Fruit fly (Drosophila melanogaster) whole organism, embryonic: ENCODE results near the gene CG8149.

Experiments used
- CG10209 ChIP-seq: fragments of 200-800 bp; sonication (Bioruptor generic); optimal IDR thresholded peaks from 3 replicates; lab custom pipeline; 2017; ENCODE audit warnings: missing biosample characterization, mild to moderate bottlenecking, missing genetic modification characterization, missing genetic modification reagents
- CG1024 ChIP-seq: fragments of 200-800 bp; sonication (Bioruptor generic); IDR thresholded peaks from 2 replicates; pipeline ENCODE4 v1.3.6; 2022; ENCODE audit warnings: missing biosample characterization, missing genetic modification characterization
- CG10366 ChIP-seq: fragments of 200-800 bp; sonication (Bioruptor generic); IDR thresholded peaks from 2 replicates; pipeline ENCODE4 v1.3.6; 2022; ENCODE audit warnings: missing biosample characterization, missing genetic modification characterization
- CG12659 ChIP-seq: fragments of 200-800 bp; sonication (Bioruptor generic); optimal IDR thresholded peaks from 3 replicates; lab custom pipeline; 2017; ENCODE audit warnings: mild to moderate bottlenecking, missing biosample characterization, missing genetic modification reagents, missing genetic modification characterization
- CG14667 ChIP-seq: fragments of 200-800 bp; sonication (Bioruptor generic); IDR thresholded peaks from 2 replicates; pipeline ENCODE4 v1.3.6; 2022; ENCODE audit warnings: missing biosample characterization, missing genetic modification characterization
- CG15073 ChIP-seq: fragments of 200-800 bp; sonication (Bioruptor generic); optimal IDR thresholded peaks from 2 replicates; lab custom pipeline; 2016; ENCODE audit warnings: missing biosample characterization, missing genetic modification characterization
- CG15269 ChIP-seq: fragments of 200-800 bp; sonication (Bioruptor generic); optimal IDR thresholded peaks from 2 replicates; lab custom pipeline; 2018; ENCODE audit warnings: missing biosample characterization, mild to moderate bottlenecking, missing genetic modification characterization, moderate library complexity
- CG1602 ChIP-seq: fragments of 200-800 bp; sonication (Bioruptor generic); optimal IDR thresholded peaks from 3 replicates; lab custom pipeline; 2016; ENCODE audit warnings: missing biosample characterization, missing genetic modification characterization
- CG18262 ChIP-seq: fragments of 200-800 bp; optimal IDR thresholded peaks from 3 replicates; lab custom pipeline; 2019; ENCODE audit warnings: missing biosample characterization, mild to moderate bottlenecking, missing genetic modification characterization, moderate library complexity
- CG2129 ChIP-seq: fragments of 200-800 bp; sonication (Bioruptor generic); IDR thresholded peaks from 2 replicates; pipeline ENCODE4 v1.3.6; 2022; ENCODE audit warnings: missing biosample characterization, missing genetic modification characterization; ENCODE audit not compliant: partially characterized antibody
- CG3065 ChIP-seq: fragments of 200-800 bp; sonication (Bioruptor generic); optimal IDR thresholded peaks from 2 replicates; lab custom pipeline; 2016; ENCODE audit warnings: missing biosample characterization, missing genetic modification characterization
- CG33213 ChIP-seq: fragments of 200-800 bp; sonication (Bioruptor generic); optimal IDR thresholded peaks from 3 replicates; lab custom pipeline; 2016; ENCODE audit warnings: missing biosample characterization, missing genetic modification characterization
- CG3847 ChIP-seq: fragments of 200-800 bp; sonication (Bioruptor generic); IDR thresholded peaks from 2 replicates; pipeline ENCODE4 v1.3.6; 2022; ENCODE audit warnings: missing biosample characterization, missing genetic modification characterization
- CG4360 ChIP-seq: fragments of 200-800 bp; sonication (Bioruptor generic); IDR thresholded peaks from 2 replicates; pipeline ENCODE4 v1.3.6; 2022; ENCODE audit warnings: missing biosample characterization, missing genetic modification characterization
- CG43689 ChIP-seq: fragments of 200-800 bp; sonication (Bioruptor generic); IDR thresholded peaks from 2 replicates; pipeline ENCODE4 v1.3.6; 2022; ENCODE audit warnings: missing biosample characterization, missing genetic modification characterization
- CG4424 ChIP-seq: fragments of 200-800 bp; sonication (Bioruptor generic); optimal IDR thresholded peaks from 3 replicates; lab custom pipeline; 2016; ENCODE audit warnings: missing biosample characterization, missing genetic modification characterization
- CG4854 ChIP-seq: fragments of 200-800 bp; sonication (Bioruptor generic); optimal IDR thresholded peaks from 2 replicates; lab custom pipeline; 2016; ENCODE audit warnings: missing biosample characterization, missing genetic modification characterization, inconsistent platforms
- CG6175 ChIP-seq: fragments of 200-800 bp; sonication (Bioruptor generic); IDR thresholded peaks from 3 replicates; pipeline ENCODE4 v1.3.6; 2022; ENCODE audit warnings: missing biosample characterization, missing genetic modification characterization
- CG8924 ChIP-seq: fragments of 200-800 bp; optimal IDR thresholded peaks from 3 replicates; lab custom pipeline; 2019; ENCODE audit warnings: missing biosample characterization, mild to moderate bottlenecking, missing genetic modification characterization, moderate library complexity
- CG9215 ChIP-seq: fragments of 200-800 bp; sonication (Bioruptor generic); IDR thresholded peaks from 2 replicates; pipeline ENCODE4 v1.3.6; 2022; ENCODE audit warnings: missing biosample characterization, missing genetic modification characterization
- CG9876 ChIP-seq: fragments of 200-800 bp; sonication (Bioruptor generic); optimal IDR thresholded peaks from 2 replicates; lab custom pipeline; 2016; ENCODE audit warnings: missing biosample characterization, missing genetic modification characterization
- Fer2 ChIP-seq: fragments of 200-800 bp; sonication (Bioruptor generic); optimal IDR thresholded peaks from 2 replicates; lab custom pipeline; 2018; ENCODE audit warnings: missing biosample characterization, mild to moderate bottlenecking, missing genetic modification characterization, moderate library complexity
- NC2β ChIP-seq: fragments of 200-800 bp; sonication (Bioruptor generic); optimal IDR thresholded peaks from 2 replicates; lab custom pipeline; 2016; ENCODE audit warnings: missing biosample characterization, missing genetic modification characterization
- NFAT ChIP-seq: fragments of 200-800 bp; sonication (Bioruptor generic); IDR thresholded peaks from 2 replicates; pipeline ENCODE4 v1.3.6; 2022; ENCODE audit warnings: missing biosample characterization, missing genetic modification characterization
- NK7.1 ChIP-seq: fragments of 200-800 bp; sonication (Bioruptor generic); optimal IDR thresholded peaks from 3 replicates; lab custom pipeline; 2016; ENCODE audit warnings: missing biosample characterization, missing genetic modification characterization
- Neu2 ChIP-seq: fragments of 200-800 bp; sonication (Bioruptor generic); optimal IDR thresholded peaks from 3 replicates; lab custom pipeline; 2016; ENCODE audit warnings: missing biosample characterization, missing genetic modification characterization, borderline replicate concordance
- NfI ChIP-seq: fragments of 200-800 bp; sonication (Bioruptor generic); optimal IDR thresholded peaks from 3 replicates; lab custom pipeline; 2018; ENCODE audit warnings: missing biosample characterization, mild to moderate bottlenecking, missing genetic modification characterization, moderate library complexity
- PHDP ChIP-seq: fragments of 200-800 bp; sonication (Bioruptor generic); optimal IDR thresholded peaks from 3 replicates; lab custom pipeline; 2018; ENCODE audit warnings: missing biosample characterization, mild to moderate bottlenecking, missing genetic modification characterization, moderate library complexity
- Pdp1 ChIP-seq, 2 experiments: fragments of 200-800 bp; sonication (Bioruptor generic); optimal IDR thresholded peaks; 3 replicates each; lab custom pipeline; 2016; ENCODE audit warnings: missing biosample characterization in 2 of 2, missing genetic modification characterization in 2 of 2, mild to moderate bottlenecking in 1 of 2, moderate library complexity in 1 of 2
- Side ChIP-seq: fragments of 200-800 bp; sonication (Bioruptor generic); optimal IDR thresholded peaks from 2 replicates; lab custom pipeline; 2016; ENCODE audit warnings: missing biosample characterization, missing genetic modification characterization
- Six4 ChIP-seq: fragments of 200-800 bp; sonication (Bioruptor generic); optimal IDR thresholded peaks from 2 replicates; lab custom pipeline; 2016; ENCODE audit warnings: missing biosample characterization, missing genetic modification characterization
- ara ChIP-seq: fragments of 200-800 bp; sonication (Bioruptor generic); IDR thresholded peaks from 2 replicates; pipeline ENCODE4 v1.3.6; 2022; ENCODE audit warnings: missing biosample characterization, missing genetic modification characterization
- bbx ChIP-seq: fragments of 200-800 bp; sonication (Bioruptor generic); IDR thresholded peaks from 2 replicates; pipeline ENCODE4 v1.3.6; 2022; ENCODE audit warnings: missing biosample characterization, missing genetic modification characterization; ENCODE audit not compliant: partially characterized antibody
- bcd ChIP-seq: fragments of 200-800 bp; sonication (Bioruptor generic); optimal IDR thresholded peaks from 2 replicates; lab custom pipeline; 2017; ENCODE audit warnings: missing biosample characterization, mild to moderate bottlenecking, missing genetic modification characterization
- dimm ChIP-seq: fragments of 200-800 bp; sonication (Bioruptor generic); IDR thresholded peaks from 2 replicates; pipeline ENCODE4 v1.3.6; 2022; ENCODE audit warnings: missing biosample characterization, missing genetic modification characterization
- dysf ChIP-seq: fragments of 200-800 bp; sonication (Bioruptor generic); IDR thresholded peaks from 3 replicates; pipeline ENCODE4 v1.3.6; 2022; ENCODE audit warnings: missing biosample characterization, missing genetic modification characterization
- emc ChIP-seq: fragments of 200-800 bp; sonication (Bioruptor generic); optimal IDR thresholded peaks from 2 replicates; lab custom pipeline; 2016; ENCODE audit warnings: missing biosample characterization, missing genetic modification characterization
- ewg ChIP-seq: fragments of 200-800 bp; sonication (Bioruptor generic); optimal IDR thresholded peaks from 3 replicates; lab custom pipeline; 2017; ENCODE audit warnings: mild to moderate bottlenecking, missing biosample characterization, missing genetic modification reagents, missing genetic modification characterization
- fu2 ChIP-seq: fragments of 200-800 bp; sonication (Bioruptor generic); optimal IDR thresholded peaks from 2 replicates; lab custom pipeline; 2016; ENCODE audit warnings: missing biosample characterization, missing genetic modification characterization
- gcm2 ChIP-seq: fragments of 200-800 bp; sonication (Bioruptor generic); optimal IDR thresholded peaks from 2 replicates; lab custom pipeline; 2016; ENCODE audit warnings: missing biosample characterization, missing genetic modification characterization
- jigr1 ChIP-seq: fragments of 200-800 bp; sonication (Bioruptor generic); IDR thresholded peaks from 3 replicates; pipeline ENCODE4 v1.3.6; 2022; ENCODE audit warnings: missing biosample characterization, missing genetic modification characterization
- lab ChIP-seq: fragments of 200-800 bp; sonication (Bioruptor generic); optimal IDR thresholded peaks from 3 replicates; lab custom pipeline; 2017; ENCODE audit warnings: missing biosample characterization, missing genetic modification characterization, mild to moderate bottlenecking, moderate library complexity, missing genetic modification reagents
- nerfin-2 ChIP-seq: fragments of 200-800 bp; sonication (Bioruptor generic); IDR thresholded peaks from 2 replicates; pipeline ENCODE4 v1.3.6; 2022; ENCODE audit warnings: missing biosample characterization, missing genetic modification characterization; ENCODE audit not compliant: partially characterized antibody
- pfk ChIP-seq: fragments of 200-800 bp; sonication (Bioruptor generic); optimal IDR thresholded peaks from 2 replicates; lab custom pipeline; 2018; ENCODE audit warnings: missing biosample characterization, mild to moderate bottlenecking, missing genetic modification characterization, moderate library complexity
- pros ChIP-seq: fragments of 200-800 bp; sonication (Bioruptor generic); optimal IDR thresholded peaks from 3 replicates; lab custom pipeline; 2019; ENCODE audit warnings: missing biosample characterization, mild to moderate bottlenecking, missing genetic modification characterization, moderate library complexity
- seq ChIP-seq: fragments of 200-800 bp; sonication (Bioruptor generic); IDR thresholded peaks from 2 replicates; pipeline ENCODE4 v1.3.6; 2022; ENCODE audit warnings: missing biosample characterization, missing genetic modification characterization
- slp2 ChIP-seq: fragments of 200-800 bp; sonication (Bioruptor generic); optimal IDR thresholded peaks from 2 replicates; lab custom pipeline; 2016; ENCODE audit warnings: missing biosample characterization, missing genetic modification characterization
- stwl ChIP-seq: fragments of 200-800 bp; sonication (Bioruptor generic); optimal IDR thresholded peaks from 3 replicates; lab custom pipeline; 2018; ENCODE audit warnings: missing biosample characterization, mild to moderate bottlenecking, missing genetic modification characterization, moderate library complexity
- zen2 ChIP-seq: fragments of 200-800 bp; sonication (Bioruptor generic); IDR thresholded peaks from 3 replicates; pipeline ENCODE4 v1.3.6; 2022; ENCODE audit warnings: missing biosample characterization, missing genetic modification characterization; ENCODE audit not compliant: partially characterized antibody
- zfh1 ChIP-seq: fragments of 200-800 bp; sonication (Bioruptor generic); IDR thresholded peaks from 3 replicates; pipeline ENCODE4 v1.3.6; 2022; ENCODE audit warnings: missing biosample characterization, missing genetic modification characterization

CG8149 gene

DNA sequence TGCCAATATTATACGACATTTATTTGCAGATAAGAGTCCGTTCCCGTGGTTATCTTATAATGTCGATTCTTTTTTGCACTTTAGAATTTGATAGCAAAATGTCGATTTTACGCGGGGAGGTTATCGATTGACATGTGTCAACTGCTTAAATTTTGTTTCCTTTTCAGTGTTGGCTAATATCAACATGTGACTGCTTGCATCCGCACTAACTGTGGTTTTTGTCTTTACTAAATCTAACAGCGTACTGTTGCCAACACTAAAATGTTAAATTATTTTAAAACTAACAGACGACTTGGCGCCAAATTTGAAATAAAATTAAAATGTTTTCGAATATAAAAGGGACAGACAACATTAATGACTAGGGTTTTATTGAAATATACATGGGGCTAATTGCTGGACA is 7.7 kb upstream of the CG8149 start (continued):
- TF ChIP-seq bbx (GFP tag; lab: Robert Waterston, UW) (peak; percentile 60; the same call in 1 of the 2 replicates), zfh1 (GFP tag; lab: Robert Waterston, UW) (peak; percentile 54; the same call in 1 of the 3 replicates), CG9215 (GFP tag; lab: Robert Waterston, UW) (peak; percentile 74), NfI (GFP tag; lab: Kevin White, UChicago) (peak; percentile 87), seq (GFP tag; lab: Robert Waterston, UW) (no peak), CG1602 (GFP tag; lab: Kevin White, UChicago) (peak; percentile 58), CG15073 (GFP tag; lab: Kevin White, UChicago) (no peak), Side (peak; percentile 89), NK7.1 (GFP tag; lab: Kevin White, UChicago) (peak; percentile 62), CG10366 (peak; percentile 44; the same call in 1 of the 2 replicates), ewg (GFP tag; lab: Kevin White, UChicago) (peak; percentile 51), CG10209 (GFP tag; lab: Kevin White, UChicago) (peak; percentile 61), CG9876 (GFP tag; lab: Kevin White, UChicago) (peak; percentile 73), CG3065 (GFP tag; lab: Kevin White, UChicago) (peak; percentile 18), CG18262 (peak; percentile 38), CG4424 (peak; percentile 47), CG6175 (GFP tag; lab: Robert Waterston, UW) (no peak), jigr1 (GFP tag; lab: Robert Waterston, UW) (no peak), CG43689 (no peak), dysf (GFP tag; lab: Robert Waterston, UW) (peak; percentile 70; the same call in 2 of the 3 replicates), Fer2 (tag; lab: Kevin White, UChicago) (peak; percentile 75), fu2 (GFP tag; lab: Kevin White, UChicago) (peak; percentile 81), gcm2 (GFP tag; lab: Kevin White, UChicago) (peak; percentile 49), NC2β (GFP tag; lab: Kevin White, UChicago) (peak; percentile 57), PHDP (tag; lab: Kevin White, UChicago) (peak; percentile 58), CG12659 (GFP tag; lab: Kevin White, UChicago) (peak; percentile 83), Six4 (GFP tag; lab: Kevin White, UChicago) (peak; percentile 20), dimm (GFP tag; lab: Robert Waterston, UW) (no peak), pfk (GFP tag; lab: Kevin White, UChicago) (peak; percentile 62), stwl (tag; lab: Kevin White, UChicago) (peak; percentile 80), CG4360 (no peak), Pdp1 (GFP tag; optimal IDR thresholded peaks at IDR 0.05; lab: Kevin White, UChicago) (peak; percentile 79 to 84), NFAT (GFP tag; lab: Robert Waterston, UW) (peak; percentile 75), CG2129 (GFP tag; lab: Robert Waterston, UW) (no peak), CG1024 (GFP tag; lab: Robert Waterston, UW) (no peak), slp2 (peak; percentile 4), CG8924 (tag; lab: Kevin White, UChicago) (no peak), Neu2 (GFP tag; lab: Kevin White, UChicago) (peak; percentile 39), lab (GFP tag; lab: Kevin White, UChicago) (peak; percentile 70), ara (GFP tag; lab: Robert Waterston, UW) (peak; percentile 32; the same call in 1 of the 2 replicates), CG4854 (GFP tag; lab: Kevin White, UChicago) (peak; percentile 89), CG3847 (peak; percentile 90), pros (GFP tag; lab: Kevin White, UChicago) (no peak), zen2 (GFP tag; lab: Robert Waterston, UW) (no peak; the same call in 2 of the 3 replicates), CG33213 (GFP tag; lab: Kevin White, UChicago) (peak; percentile 90), CG15269 (tag; lab: Kevin White, UChicago) (peak; percentile 48), emc (GFP tag; lab: Kevin White, UChicago) (peak; percentile 51), bcd (peak; percentile 74), CG14667 (GFP tag; lab: Robert Waterston, UW) (no peak), nerfin-2 (peak; percentile 67; the same call in 1 of the 2 replicates)
